Worm (Caenorhabditis elegans) whole organism, mixed stage, embryonic: Measurements from ENCODE around the gene acp-6.

Source experiments
- M03D4.4 ChIP-seq: sonication (generic microtip); optimal IDR thresholded peaks from 2 replicates; lab custom pipeline; 2017; ENCODE audit warnings: mild to moderate bottlenecking, missing genetic modification characterization, missing compliant biosample characterization
- bed-3 ChIP-seq: fragments of 200-800 bp; sonication (Bioruptor generic); optimal IDR thresholded peaks from 3 replicates; lab custom pipeline; 2018; ENCODE audit warnings: mild to moderate bottlenecking, missing genetic modification characterization, moderate library complexity, missing compliant biosample characterization
- blmp-1 ChIP-seq: fragments of 150-350 bp; optimal IDR thresholded peaks from 2 replicates; lab custom pipeline; 2014; ENCODE audit warnings: missing biosample characterization, missing genetic modification characterization
- ceh-39 ChIP-seq: fragments of 150-350 bp; optimal IDR thresholded peaks from 2 replicates; lab custom pipeline; 2014; ENCODE audit warnings: missing biosample characterization, missing genetic modification characterization
- ceh-43 ChIP-seq: fragments of 200-800 bp; sonication (Bioruptor generic); optimal IDR thresholded peaks from 2 replicates; lab custom pipeline; 2018; ENCODE audit warnings: mild to moderate bottlenecking, missing genetic modification characterization, moderate library complexity, missing compliant biosample characterization
- ces-1 ChIP-seq: fragments of 150-350 bp; optimal IDR thresholded peaks from 2 replicates; lab custom pipeline; 2014; ENCODE audit warnings: missing biosample characterization, missing genetic modification reagents, missing genetic modification characterization
- cnd-1 ChIP-seq: fragments of 200-800 bp; sonication (Bioruptor generic); optimal IDR thresholded peaks from 2 replicates; lab custom pipeline; 2018; ENCODE audit warnings: mild to moderate bottlenecking, missing genetic modification characterization, missing compliant biosample characterization
- drap-1 ChIP-seq: fragments of 200-800 bp; sonication (Bioruptor generic); optimal IDR thresholded peaks from 3 replicates; lab custom pipeline; 2018; ENCODE audit warnings: mild to moderate bottlenecking, missing genetic modification characterization, missing compliant biosample characterization
- elt-1 ChIP-seq: sonication (generic microtip); optimal IDR thresholded peaks from 2 replicates; lab custom pipeline; 2017; ENCODE audit warnings: missing genetic modification characterization, mild to moderate bottlenecking, missing compliant biosample characterization, antibody characterized with exemption, moderate library complexity, borderline replicate concordance; ENCODE audit not compliant: insufficient read depth
- flh-1 ChIP-seq: fragments of 200-800 bp; sonication (Bioruptor generic); optimal IDR thresholded peaks from 2 replicates; lab custom pipeline; 2018; ENCODE audit warnings: mild to moderate bottlenecking, missing genetic modification characterization, moderate library complexity, missing compliant biosample characterization
- ham-2 ChIP-seq: fragments of 200-800 bp; sonication (Bioruptor generic); optimal IDR thresholded peaks from 2 replicates; lab custom pipeline; 2018; ENCODE audit warnings: mild to moderate bottlenecking, missing genetic modification characterization, missing compliant biosample characterization
- hlh-1 ChIP-seq: fragments of 150-350 bp; optimal IDR thresholded peaks from 2 replicates; lab custom pipeline; 2014; ENCODE audit warnings: missing biosample characterization, missing genetic modification reagents, missing genetic modification characterization
- lin-13 ChIP-seq: fragments of 150-350 bp; optimal IDR thresholded peaks from 2 replicates; lab custom pipeline; 2014; ENCODE audit warnings: missing biosample characterization, missing genetic modification characterization
- lin-32 ChIP-seq: fragments of 200-800 bp; sonication (Bioruptor generic); optimal IDR thresholded peaks from 2 replicates; lab custom pipeline; 2018; ENCODE audit warnings: mild to moderate bottlenecking, missing genetic modification characterization, missing compliant biosample characterization
- lsy-2 ChIP-seq: fragments of 150-350 bp; optimal IDR thresholded peaks from 2 replicates; lab custom pipeline; 2014; ENCODE audit warnings: missing biosample characterization, missing genetic modification characterization
- mab-5 ChIP-seq: fragments of 150-350 bp; optimal IDR thresholded peaks from 2 replicates; lab custom pipeline; 2014; ENCODE audit warnings: missing biosample characterization, missing genetic modification characterization
- mep-1 ChIP-seq: fragments of 150-350 bp; optimal IDR thresholded peaks from 2 replicates; lab custom pipeline; 2017; ENCODE audit warnings: missing biosample characterization, missing genetic modification reagents, missing genetic modification characterization, inconsistent platforms
- mls-2 ChIP-seq: sonication (generic microtip); optimal IDR thresholded peaks from 2 replicates; lab custom pipeline; 2016; ENCODE audit warnings: mild to moderate bottlenecking, missing genetic modification characterization, moderate library complexity, missing compliant biosample characterization
- nhr-12 ChIP-seq: fragments of 150-350 bp; optimal IDR thresholded peaks from 2 replicates; lab custom pipeline; 2014; ENCODE audit warnings: missing biosample characterization, missing genetic modification characterization
- nhr-2 ChIP-seq: fragments of 150-350 bp; optimal IDR thresholded peaks from 2 replicates; lab custom pipeline; 2014; ENCODE audit warnings: missing biosample characterization, missing genetic modification characterization
- nhr-237 ChIP-seq: fragments of 150-350 bp; optimal IDR thresholded peaks from 2 replicates; lab custom pipeline; 2014; ENCODE audit warnings: missing biosample characterization, missing genetic modification characterization
- nhr-28 ChIP-seq: fragments of 150-350 bp; optimal IDR thresholded peaks from 2 replicates; lab custom pipeline; 2014; ENCODE audit warnings: missing biosample characterization, missing genetic modification characterization
- nhr-76 ChIP-seq: sonication (generic microtip); optimal IDR thresholded peaks from 2 replicates; lab custom pipeline; 2017; ENCODE audit warnings: missing biosample characterization, missing genetic modification characterization
- pha-4 ChIP-seq: fragments of 150-350 bp; optimal IDR thresholded peaks from 2 replicates; lab custom pipeline; 2018; ENCODE audit warnings: missing biosample characterization, missing genetic modification reagents, missing genetic modification characterization
- sem-2 ChIP-seq: fragments of 200-800 bp; sonication (Bioruptor generic); optimal IDR thresholded peaks from 2 replicates; lab custom pipeline; 2018; ENCODE audit warnings: mild to moderate bottlenecking, missing genetic modification characterization, missing compliant biosample characterization
- snpc-4 ChIP-seq: fragments of 150-350 bp; optimal IDR thresholded peaks from 2 replicates; lab custom pipeline; 2014; ENCODE audit warnings: missing biosample characterization, missing genetic modification characterization
- tbx-8 ChIP-seq: fragments of 200-800 bp; sonication (Bioruptor generic); optimal IDR thresholded peaks from 2 replicates; lab custom pipeline; 2018; ENCODE audit warnings: mild to moderate bottlenecking, missing genetic modification characterization, moderate library complexity, missing compliant biosample characterization
- unc-120 ChIP-seq: sonication (generic microtip); optimal IDR thresholded peaks from 2 replicates; lab custom pipeline; 2017; ENCODE audit warnings: missing genetic modification characterization, missing compliant biosample characterization; ENCODE audit not compliant: poor library complexity, severe bottlenecking
- unc-39 ChIP-seq: fragments of 150-350 bp; optimal IDR thresholded peaks from 2 replicates; lab custom pipeline; 2014; ENCODE audit warnings: missing biosample characterization, missing genetic modification characterization
- unc-62 ChIP-seq: fragments of 150-350 bp; optimal IDR thresholded peaks from 2 replicates; lab custom pipeline; 2014; ENCODE audit warnings: missing biosample characterization, missing genetic modification reagents, missing genetic modification characterization
- zip-8 ChIP-seq: fragments of 150-350 bp; optimal IDR thresholded peaks from 2 replicates; lab custom pipeline; 2014; ENCODE audit warnings: missing biosample characterization, missing genetic modification characterization
- ztf-11 ChIP-seq: fragments of 150-350 bp; optimal IDR thresholded peaks from 2 replicates; lab custom pipeline; 2014; ENCODE audit warnings: missing biosample characterization, missing genetic modification characterization

acp-6 gene

ce11 chrIV:6403399-6403798, 22.5 kb downstream of the acp-6 start:
- TF ChIP-seq nhr-12 (tag; lab: Kevin White, UChicago) (no peak), pha-4 (tag; lab: Kevin White, UChicago) (no peak), unc-62 (no peak), nhr-28 (tag; lab: Kevin White, UChicago) (no peak), tbx-8 (GFP tag; lab: Kevin White, UChicago) (no peak), bed-3 (no peak), M03D4.4 (no peak), lsy-2 (tag; lab: Kevin White, UChicago) (no peak), ces-1 (no peak), unc-120 (tag; lab: Kevin White, UChicago) (no peak), mab-5 (tag; lab: Kevin White, UChicago) (no peak), snpc-4 (tag; lab: Kevin White, UChicago) (no peak)

DNA sequence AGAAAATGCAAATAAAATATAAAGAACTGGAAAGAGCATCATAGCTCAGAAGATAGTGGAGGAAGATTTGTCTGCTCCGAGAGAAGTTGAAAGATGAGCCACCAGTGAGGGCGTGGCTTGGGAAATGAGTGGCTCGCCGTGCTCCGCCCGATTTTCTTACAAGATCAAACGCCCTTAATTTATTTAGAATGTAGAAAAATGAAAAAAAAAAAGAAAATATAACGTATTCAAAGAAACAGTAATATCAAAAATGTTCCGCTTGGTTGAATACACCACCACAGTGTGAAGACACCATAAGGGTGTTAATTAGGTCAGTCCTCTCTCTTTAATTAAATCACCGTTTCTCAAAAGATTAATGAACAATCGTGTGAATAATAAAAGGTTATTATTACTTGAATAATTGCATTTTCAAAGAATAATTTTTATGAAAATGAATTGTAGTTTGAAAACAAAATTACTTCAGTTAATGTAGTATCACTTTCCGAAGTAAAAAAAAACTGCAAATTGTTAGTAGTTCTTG, 23.5 kb downstream of the acp-6 start, which contains the start of gene sfrp-1:
sfrp-1 (minus strand) TSS at position 51 of the 520 bp plus-strand sequence.
- TF ChIP-seq elt-1 (tag; lab: Kevin White, UChicago): no peak
- no peak for TF ChIP-seq lin-32 (GFP tag; lab: Kevin White, UChicago)
- TF ChIP-seq ces-1: peak; percentile 79

- no peak for TF ChIP-seq ztf-11 (tag; lab: Kevin White, UChicago)
- no peak for TF ChIP-seq nhr-28 (tag; lab: Kevin White, UChicago)
- no peak for TF ChIP-seq ceh-43 (GFP tag; lab: Kevin White, UChicago)
- TF ChIP-seq pha-4 (tag; lab: Kevin White, UChicago): no peak
- no peak for TF ChIP-seq ces-1
- no peak for TF ChIP-seq lin-32 (GFP tag; lab: Kevin White, UChicago)
- no peak for TF ChIP-seq unc-62
- TF ChIP-seq mls-2 (tag; lab: Kevin White, UChicago): no peak
- no peak for TF ChIP-seq cnd-1 (tag; lab: Kevin White, UChicago)
- TF ChIP-seq mep-1 (tag; lab: Kevin White, UChicago): no peak
- no peak for TF ChIP-seq blmp-1 (tag; lab: Kevin White, UChicago)
- no peak for TF ChIP-seq zip-8 (tag; lab: Kevin White, UChicago)
- no peak for TF ChIP-seq nhr-2
- no peak for TF ChIP-seq hlh-1 (tag; lab: Kevin White, UChicago)
- TF ChIP-seq snpc-4 (tag; lab: Kevin White, UChicago): no peak
Observed at ce11 chrIV:6395190-6395589, 30.7 kb downstream of the acp-6 start.

ce11 chrIV:6393329-6393728, 32.6 kb downstream of the acp-6 start:
- no peak for TF ChIP-seq nhr-28 (tag; lab: Kevin White, UChicago)
- TF ChIP-seq mab-5 (tag; lab: Kevin White, UChicago): no peak
- TF ChIP-seq bed-3: no peak
- no peak for TF ChIP-seq drap-1 (GFP tag; lab: Kevin White, UChicago)
- TF ChIP-seq pha-4 (tag; lab: Kevin White, UChicago): no peak
- no peak for TF ChIP-seq cnd-1 (tag; lab: Kevin White, UChicago)
- TF ChIP-seq unc-39 (tag; lab: Kevin White, UChicago): no peak
- peak; percentile 82 for TF ChIP-seq unc-62
- no peak for TF ChIP-seq ztf-11 (tag; lab: Kevin White, UChicago)
- no peak for TF ChIP-seq elt-1 (tag; lab: Kevin White, UChicago)
- no peak for TF ChIP-seq lin-13 (tag; lab: Kevin White, UChicago)
- TF ChIP-seq nhr-76 (tag; lab: Kevin White, UChicago): no peak
- peak; percentile 90 for TF ChIP-seq unc-120 (tag; lab: Kevin White, UChicago)
- TF ChIP-seq ces-1: peak; percentile 29
- TF ChIP-seq flh-1 (GFP tag; lab: Kevin White, UChicago): no peak
- TF ChIP-seq blmp-1 (tag; lab: Kevin White, UChicago): no peak
- no peak for TF ChIP-seq mep-1 (tag; lab: Kevin White, UChicago)
- no peak for TF ChIP-seq sem-2 (GFP tag; lab: Kevin White, UChicago)
- no peak for TF ChIP-seq mls-2 (tag; lab: Kevin White, UChicago)

- TF ChIP-seq nhr-28 (tag; lab: Kevin White, UChicago): no peak
- TF ChIP-seq nhr-237 (tag; lab: Kevin White, UChicago): no peak
- no peak for TF ChIP-seq unc-62
- TF ChIP-seq ham-2 (GFP tag; lab: Kevin White, UChicago): no peak
- no peak for TF ChIP-seq mep-1 (tag; lab: Kevin White, UChicago)
- no peak for TF ChIP-seq blmp-1 (tag; lab: Kevin White, UChicago)
- TF ChIP-seq ceh-39 (tag; lab: Kevin White, UChicago): no peak
- TF ChIP-seq lin-13 (tag; lab: Kevin White, UChicago): no peak
- no peak for TF ChIP-seq lin-32 (GFP tag; lab: Kevin White, UChicago)
- TF ChIP-seq ces-1: no peak
- TF ChIP-seq ceh-43 (GFP tag; lab: Kevin White, UChicago): no peak
- TF ChIP-seq hlh-1 (tag; lab: Kevin White, UChicago): no peak
- no peak for TF ChIP-seq sem-2 (GFP tag; lab: Kevin White, UChicago)
- TF ChIP-seq, all 35 proteins: peak for 0
Observed at ce11 chrIV:6391566-6391965, 34.4 kb downstream of the acp-6 start.
